2 fruit fly cellular contexts compared by ENCODE assay signal in genomic region chr2L:2362808-2363394, dm6.
TF ChIP-seq lines count a peak whose summit lies in the region.

No protein-coding gene starts in this region.

TF ChIP-seq in whole organism, adult, 20 proteins besides CTCF, POLR2A, EP300 and RAD21 (continued from another document):
- peak; percentile 27 for TF ChIP-seq Mnt (GFP tag; optimal IDR thresholded peaks at IDR 0.05; lab: Kevin White, UChicago)
- TF ChIP-seq CG14711 (tag; optimal IDR thresholded peaks at IDR 0.05; lab: Kevin White, UChicago): peak; percentile 18

TF ChIP-seq in whole organism, prepupa, 60 proteins besides CTCF, POLR2A, EP300 and RAD21 (continued from another document):
- TF ChIP-seq CG10669 (GFP tag; optimal IDR thresholded peaks at IDR 0.05; lab: Kevin White, UChicago): no peak
- TF ChIP-seq Blimp-1 (GFP tag; optimal IDR thresholded peaks at IDR 0.05; lab: Kevin White, UChicago): peak; percentile 89
- TF ChIP-seq CG6792 (GFP tag; optimal IDR thresholded peaks at IDR 0.05; lab: Kevin White, UChicago): peak; percentile 13
- no peak for TF ChIP-seq CG31627 (GFP tag; optimal IDR thresholded peaks at IDR 0.05; lab: Kevin White, UChicago)
- peak; percentile 40 for TF ChIP-seq spab (GFP tag; optimal IDR thresholded peaks at IDR 0.05; lab: Kevin White, UChicago)
- peak; percentile 30 for TF ChIP-seq CG1621 (tag; optimal IDR thresholded peaks at IDR 0.05; lab: Kevin White, UChicago)
- no peak for TF ChIP-seq Hr38 (GFP tag; optimal IDR thresholded peaks at IDR 0.05; lab: Kevin White, UChicago)
- peak; percentile 53 for TF ChIP-seq CG6854 (GFP tag; optimal IDR thresholded peaks at IDR 0.05; lab: Kevin White, UChicago)
- TF ChIP-seq fd85E (GFP tag; optimal IDR thresholded peaks at IDR 0.05; lab: Kevin White, UChicago): no peak
- TF ChIP-seq CG34406 (GFP tag; optimal IDR thresholded peaks at IDR 0.05; lab: Kevin White, UChicago): no peak
- no peak for TF ChIP-seq lz (GFP tag; optimal IDR thresholded peaks at IDR 0.05; lab: Kevin White, UChicago)
- TF ChIP-seq pdm3 (GFP tag; optimal IDR thresholded peaks at IDR 0.05; lab: Kevin White, UChicago): no peak
- TF ChIP-seq esn (GFP tag; optimal IDR thresholded peaks at IDR 0.05; lab: Kevin White, UChicago): no peak
- no peak for TF ChIP-seq CG8632 (GFP tag; optimal IDR thresholded peaks at IDR 0.05; lab: Kevin White, UChicago)
- no peak for TF ChIP-seq cyc (GFP tag; optimal IDR thresholded peaks at IDR 0.05; lab: Kevin White, UChicago)
- peak; percentile 54 for TF ChIP-seq CG15336 (GFP tag; IDR thresholded peaks at IDR 0.05; lab: Robert Waterston, UW)
- no peak for TF ChIP-seq salr (GFP tag; optimal IDR thresholded peaks at IDR 0.05; lab: Kevin White, UChicago)
- no peak for TF ChIP-seq Hr39 (GFP tag; optimal IDR thresholded peaks at IDR 0.05; lab: Kevin White, UChicago)
- TF ChIP-seq CG6808 (GFP tag; optimal IDR thresholded peaks at IDR 0.05; lab: Kevin White, UChicago): peak; percentile 62
- TF ChIP-seq Sox102F (GFP tag; optimal IDR thresholded peaks at IDR 0.05; lab: Kevin White, UChicago): no peak
- TF ChIP-seq Lpt (GFP tag; optimal IDR thresholded peaks at IDR 0.05; lab: Kevin White, UChicago): peak; percentile 56
- no peak for TF ChIP-seq Eip78C (GFP tag; lab: Kevin White, UChicago)
- no peak for TF ChIP-seq fd59A (GFP tag; optimal IDR thresholded peaks at IDR 0.05; lab: Kevin White, UChicago)
- no peak for TF ChIP-seq CG4318 (GFP tag; optimal IDR thresholded peaks at IDR 0.05; lab: Kevin White, UChicago)
- no peak for TF ChIP-seq Sox15 (GFP tag; optimal IDR thresholded peaks at IDR 0.05; lab: Kevin White, UChicago)
- TF ChIP-seq CG32006 (GFP tag; optimal IDR thresholded peaks at IDR 0.05; lab: Kevin White, UChicago): no peak
- TF ChIP-seq CG8319 (GFP tag; optimal IDR thresholded peaks at IDR 0.05; lab: Kevin White, UChicago): no peak
- no peak for TF ChIP-seq vri (GFP tag; optimal IDR thresholded peaks at IDR 0.05; lab: Kevin White, UChicago)
- TF ChIP-seq CG11762 (GFP tag; optimal IDR thresholded peaks at IDR 0.05; lab: Kevin White, UChicago; ENCODE audit: insufficient read depth): no peak
- no peak for TF ChIP-seq Eip75B (GFP tag; optimal IDR thresholded peaks at IDR 0.05; lab: Kevin White, UChicago)
- TF ChIP-seq CG10631 (GFP tag; optimal IDR thresholded peaks at IDR 0.05; lab: Kevin White, UChicago): no peak
- TF ChIP-seq achi (GFP tag; optimal IDR thresholded peaks at IDR 0.05; lab: Kevin White, UChicago): no peak
- TF ChIP-seq CG11902 (GFP tag; optimal IDR thresholded peaks at IDR 0.05; lab: Kevin White, UChicago): no peak
- no peak for TF ChIP-seq svp (GFP tag; lab: Kevin White, UChicago)
- peak; percentile 59 for TF ChIP-seq CG6276 (GFP tag; optimal IDR thresholded peaks at IDR 0.05; lab: Kevin White, UChicago)
- no peak for TF ChIP-seq net (GFP tag; optimal IDR thresholded peaks at IDR 0.05; lab: Kevin White, UChicago)
- peak; percentile 74 to 82 for TF ChIP-seq ss (GFP tag; optimal IDR thresholded peaks at IDR 0.05; lab: Kevin White, UChicago)
- peak; percentile 51 for TF ChIP-seq fkh (GFP tag; optimal IDR thresholded peaks at IDR 0.05; lab: Kevin White, UChicago)
- no peak for TF ChIP-seq OdsH (GFP tag; optimal IDR thresholded peaks at IDR 0.05; lab: Kevin White, UChicago)
